Worm (Caenorhabditis elegans) whole organism, L3 larva: ENCODE measurements around the gene gtf-2H1.
A peak's percentile ranks its signal among the peaks of the same experiment; 100 is the strongest.

Source experiments
- ama-1 ChIP-seq: fragments of 150-350 bp; optimal IDR thresholded peaks from 2 replicates; lab custom pipeline; 2018
- daf-12 ChIP-seq: fragments of 150-350 bp; optimal IDR thresholded peaks from 2 replicates; lab custom pipeline; 2014; ENCODE audit warnings: missing biosample characterization, missing genetic modification reagents, missing genetic modification characterization
- egl-5 ChIP-seq: fragments of 150-350 bp; optimal IDR thresholded peaks from 2 replicates; lab custom pipeline; 2017; ENCODE audit warnings: missing biosample characterization, missing genetic modification reagents, missing genetic modification characterization, inconsistent platforms
- elt-1 ChIP-seq: fragments of 150-350 bp; optimal IDR thresholded peaks from 2 replicates; lab custom pipeline; 2014; ENCODE audit warnings: missing biosample characterization, missing genetic modification characterization
- elt-3 ChIP-seq, 3 experiments: fragments of 150-350 bp in 1 of 3; sonication (generic microtip) in 2 of 3; optimal IDR thresholded peaks; 2 replicates in 2 of 3; 4 replicates in 1 of 3; lab custom pipeline; 2014 to 2017; ENCODE audit warnings: missing biosample characterization in 3 of 3, missing genetic modification characterization in 3 of 3
- fkh-10 ChIP-seq: sonication (generic microtip); optimal IDR thresholded peaks from 2 replicates; lab custom pipeline; 2017; ENCODE audit warnings: missing biosample characterization, missing genetic modification reagents, missing genetic modification characterization
- fos-1 ChIP-seq: fragments of 150-350 bp; optimal IDR thresholded peaks from 2 replicates; lab custom pipeline; 2014; ENCODE audit warnings: missing biosample characterization, missing genetic modification characterization
- nhr-23 ChIP-seq: fragments of 150-350 bp; optimal IDR thresholded peaks from 2 replicates; lab custom pipeline; 2014; ENCODE audit warnings: missing biosample characterization, missing genetic modification reagents, missing genetic modification characterization
- nhr-67 ChIP-seq: fragments of 150-350 bp; optimal IDR thresholded peaks from 2 replicates; lab custom pipeline; 2014; ENCODE audit warnings: missing biosample characterization, missing genetic modification characterization
- skn-1 ChIP-seq: fragments of 150-350 bp; optimal IDR thresholded peaks from 2 replicates; lab custom pipeline; 2014; ENCODE audit warnings: missing biosample characterization, missing genetic modification characterization
- unc-39 ChIP-seq: sonication (generic microtip); optimal IDR thresholded peaks from 4 replicates; lab custom pipeline; 2017; ENCODE audit warnings: missing biosample characterization, missing genetic modification characterization
- unc-62 ChIP-seq: fragments of 150-350 bp; sonication (generic microtip); optimal IDR thresholded peaks from 4 replicates; lab custom pipeline; 2014; ENCODE audit warnings: missing biosample characterization, missing genetic modification reagents, missing genetic modification characterization

DNA sequence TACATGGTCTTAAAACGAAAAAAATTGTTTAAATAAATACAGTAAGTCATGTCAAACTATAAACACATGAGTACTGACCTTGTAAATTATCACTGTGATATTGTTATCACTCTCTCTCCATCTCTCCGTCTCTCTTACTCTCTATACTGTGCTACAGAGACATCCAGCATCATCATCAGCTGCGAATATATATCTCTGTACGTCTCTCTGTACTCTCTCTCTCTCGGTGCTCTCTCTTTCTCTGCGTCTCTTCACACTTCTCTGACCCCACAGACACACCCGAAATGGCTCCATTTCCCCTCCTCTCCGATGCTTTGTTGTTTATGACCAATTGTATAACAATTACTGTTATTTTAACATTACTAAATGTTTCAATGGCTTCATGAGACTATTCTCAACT, 21.0 kb downstream of the gtf-2H1 start:
- no peak for TF ChIP-seq elt-1 (tag; lab: Kevin White, UChicago)
- no peak for TF ChIP-seq elt-3 (tag; optimal IDR thresholded peaks at IDR 0.05; lab: Kevin White, UChicago)
- no peak for TF ChIP-seq nhr-67
- no peak for TF ChIP-seq unc-62 (GFP tag; lab: Kevin White, UChicago)
- no peak for TF ChIP-seq fos-1 (tag; lab: Kevin White, UChicago)
- TF ChIP-seq fkh-10 (GFP tag; lab: Kevin White, UChicago), result no peak
- peak; percentile 15 for TF ChIP-seq skn-1 (tag; lab: Kevin White, UChicago)
- no peak for TF ChIP-seq unc-39 (tag; lab: Kevin White, UChicago)
- TF ChIP-seq nhr-23 (tag; lab: Kevin White, UChicago), result peak; percentile 42
- TF ChIP-seq egl-5, result peak; percentile 23
- no peak for TF ChIP-seq daf-12 (tag; lab: Kevin White, UChicago)
- TF ChIP-seq ama-1 (lab: Kevin White, UChicago), result no peak
